Fruit fly (Drosophila melanogaster) whole organism: ENCODE measurements around the gene kirre.

Experiments
- CG8478 ChIP-seq: fragments of >200 bp; optimal IDR thresholded peaks from 2 replicates; lab custom pipeline; 2018; ENCODE audit warnings: inconsistent platforms
- Dll ChIP-seq: fragments of >200 bp; optimal IDR thresholded peaks from 2 replicates; lab custom pipeline; 2017
- EcR ChIP-seq, 2 experiments: fragments of >200 bp; optimal IDR thresholded peaks; 2 replicates each; lab custom pipeline; 2017; ENCODE audit warnings: missing biosample characterization in 2 of 2, missing genetic modification characterization in 2 of 2, missing genetic modification reagents in 2 of 2
- pan ChIP-seq: fragments of >200 bp; optimal IDR thresholded peaks from 2 replicates; lab custom pipeline; 2017
- psq ChIP-seq: fragments of >200 bp; optimal IDR thresholded peaks from 2 replicates; lab custom pipeline; 2017
- usp ChIP-seq: fragments of >200 bp; optimal IDR thresholded peaks from 2 replicates; lab custom pipeline; 2017; ENCODE audit warnings: missing biosample characterization, missing genetic modification characterization, mixed read lengths

Gene kirre

dm6 chrX:3025510-3026216 is 285.5 kb downstream of the kirre start:
- TF ChIP-seq CG8478 (lab: Kevin White, UChicago) (no peak), usp (GFP tag; lab: Kevin White, UChicago) (no peak), Dll (lab: Kevin White, UChicago) (no peak), pan (lab: Kevin White, UChicago) (no peak), psq (lab: Kevin White, UChicago) (no peak), EcR (GFP tag; optimal IDR thresholded peaks at IDR 0.05; lab: Kevin White, UChicago) (no peak)

dm6 chrX:3027248-3027647 is 287.1 kb downstream of the kirre start:
- no peak for TF ChIP-seq pan (lab: Kevin White, UChicago)
- TF ChIP-seq EcR (GFP tag; optimal IDR thresholded peaks at IDR 0.05; lab: Kevin White, UChicago), result no peak
- no peak for TF ChIP-seq CG8478 (lab: Kevin White, UChicago)
- no peak for TF ChIP-seq usp (GFP tag; lab: Kevin White, UChicago)
- TF ChIP-seq Dll (lab: Kevin White, UChicago), result no peak
- TF ChIP-seq psq (lab: Kevin White, UChicago), result no peak

dm6 chrX:3027657-3028056 is 287.5 kb downstream of the kirre start:
- TF ChIP-seq Dll (lab: Kevin White, UChicago) (no peak), psq (lab: Kevin White, UChicago) (no peak)

- no peak for TF ChIP-seq Dll (lab: Kevin White, UChicago)
- no peak for TF ChIP-seq usp (GFP tag; lab: Kevin White, UChicago)
- TF ChIP-seq psq (lab: Kevin White, UChicago), result no peak
- TF ChIP-seq pan (lab: Kevin White, UChicago), result no peak
- TF ChIP-seq CG8478 (lab: Kevin White, UChicago), result no peak
- TF ChIP-seq EcR (GFP tag; optimal IDR thresholded peaks at IDR 0.05; lab: Kevin White, UChicago), result no peak
Measured at dm6 chrX:3031752-3032151, 291.6 kb downstream of the kirre start.

dm6 chrX:3036527-3036926 is 296.3 kb downstream of the kirre start:
- TF ChIP-seq Dll (lab: Kevin White, UChicago) (no peak), psq (lab: Kevin White, UChicago) (no peak), pan (lab: Kevin White, UChicago) (no peak)

dm6 chrX:3039743-3040142 is 299.6 kb downstream of the kirre start:
- TF ChIP-seq CG8478 (lab: Kevin White, UChicago), result no peak

- TF ChIP-seq CG8478 (lab: Kevin White, UChicago), result no peak
Measured at dm6 chrX:3041057-3041473, 300.9 kb downstream of the kirre start.

- no peak for TF ChIP-seq usp (GFP tag; lab: Kevin White, UChicago)
- TF ChIP-seq CG8478 (lab: Kevin White, UChicago), result no peak
Measured at dm6 chrX:3042737-3043307, 302.6 kb downstream of the kirre start.

- TF ChIP-seq EcR (GFP tag; optimal IDR thresholded peaks at IDR 0.05; lab: Kevin White, UChicago) (no peak), Dll (lab: Kevin White, UChicago) (no peak)
Measured at dm6 chrX:3044798-3045197, 304.6 kb downstream of the kirre start.

- TF ChIP-seq EcR (GFP tag; optimal IDR thresholded peaks at IDR 0.05; lab: Kevin White, UChicago) (no peak), psq (lab: Kevin White, UChicago) (no peak), usp (GFP tag; lab: Kevin White, UChicago) (no peak), Dll (lab: Kevin White, UChicago) (no peak), pan (lab: Kevin White, UChicago) (no peak)
Measured at dm6 chrX:3045424-3045823, 305.2 kb downstream of the kirre start.

- no peak for TF ChIP-seq EcR (GFP tag; optimal IDR thresholded peaks at IDR 0.05; lab: Kevin White, UChicago)
- no peak for TF ChIP-seq pan (lab: Kevin White, UChicago)
- no peak for TF ChIP-seq CG8478 (lab: Kevin White, UChicago)
- no peak for TF ChIP-seq psq (lab: Kevin White, UChicago)
- TF ChIP-seq usp (GFP tag; lab: Kevin White, UChicago), result no peak
- TF ChIP-seq Dll (lab: Kevin White, UChicago), result no peak
Measured at dm6 chrX:3045953-3046352, 305.8 kb downstream of the kirre start.

dm6 chrX:3047691-3048090 is 307.5 kb downstream of the kirre start:
- TF ChIP-seq Dll (lab: Kevin White, UChicago) (no peak), psq (lab: Kevin White, UChicago) (no peak), pan (lab: Kevin White, UChicago) (no peak), EcR (GFP tag; optimal IDR thresholded peaks at IDR 0.05; lab: Kevin White, UChicago) (no peak), CG8478 (lab: Kevin White, UChicago) (no peak)

dm6 chrX:3049870-3050269 is 309.7 kb downstream of the kirre start:
- TF ChIP-seq usp (GFP tag; lab: Kevin White, UChicago), result no peak
- no peak for TF ChIP-seq pan (lab: Kevin White, UChicago)
- no peak for TF ChIP-seq EcR (GFP tag; optimal IDR thresholded peaks at IDR 0.05; lab: Kevin White, UChicago)
- TF ChIP-seq Dll (lab: Kevin White, UChicago), result no peak
- no peak for TF ChIP-seq CG8478 (lab: Kevin White, UChicago)
- TF ChIP-seq psq (lab: Kevin White, UChicago), result no peak
